Worm (Caenorhabditis elegans): ENCODE data around the gene fdgt-2.

ce11 chrII:8450750-8451149 lies 33.3 kb downstream of the fdgt-2 start:
- no peak for TF ChIP-seq pqm-1 (tag; optimal IDR thresholded peaks at IDR 0.05)
- TF ChIP-seq egl-27 (tag; optimal IDR thresholded peaks at IDR 0.05) = no peak
- TF ChIP-seq nhr-12 (tag; optimal IDR thresholded peaks at IDR 0.05) = no peak
- TF ChIP-seq nhr-28 (tag; optimal IDR thresholded peaks at IDR 0.05) = no peak
- no peak for TF ChIP-seq ama-1 (optimal IDR thresholded peaks at IDR 0.05)
- TF ChIP-seq ceh-82 (tag; optimal IDR thresholded peaks at IDR 0.05) = no peak

Measured in whole organism, L3 larva.